Fruit fly (Drosophila melanogaster) whole organism, embryonic: ENCODE results near the gene CG43901.

Experiments
- Ada2b ChIP-seq: fragments of 200-800 bp; sonication (Bioruptor generic); IDR thresholded peaks from 2 replicates; pipeline ENCODE4 v1.3.6; 2022; ENCODE audit warnings: missing biosample characterization, missing genetic modification characterization
- BEAF-32 ChIP-seq: fragments of 200-800 bp; sonication (Bioruptor generic); optimal IDR thresholded peaks from 3 replicates; lab custom pipeline; 2017; ENCODE audit warnings: missing biosample characterization, missing genetic modification characterization, mild to moderate bottlenecking, moderate library complexity, missing genetic modification reagents
- CG10565 ChIP-seq: fragments of 200-800 bp; sonication (Bioruptor generic); optimal IDR thresholded peaks from 3 replicates; lab custom pipeline; 2016; ENCODE audit warnings: missing biosample characterization, mild to moderate bottlenecking, missing genetic modification characterization
- CG11247 ChIP-seq: fragments of 200-800 bp; sonication (Bioruptor generic); IDR thresholded peaks from 2 replicates; pipeline ENCODE4 v1.3.6; 2022; ENCODE audit warnings: missing biosample characterization, missing genetic modification characterization
- CG11560 ChIP-seq: fragments of 200-800 bp; sonication (Bioruptor generic); IDR thresholded peaks from 3 replicates; pipeline ENCODE4 v1.3.6; 2022; ENCODE audit warnings: missing biosample characterization, missing genetic modification characterization
- CG11696 ChIP-seq: fragments of 200-800 bp; sonication (Bioruptor generic); IDR thresholded peaks from 2 replicates; pipeline ENCODE4 v1.3.6; 2022; ENCODE audit warnings: missing biosample characterization, missing genetic modification characterization
- CG12236 ChIP-seq: fragments of 200-800 bp; sonication (Bioruptor generic); optimal IDR thresholded peaks from 2 replicates; lab custom pipeline; 2016; ENCODE audit warnings: missing biosample characterization, missing genetic modification characterization
- CG12942 ChIP-seq: fragments of 200-800 bp; sonication (Bioruptor generic); optimal IDR thresholded peaks from 3 replicates; lab custom pipeline; 2016; ENCODE audit warnings: missing biosample characterization, missing genetic modification characterization
- CG13424 ChIP-seq: fragments of 200-800 bp; sonication (Bioruptor generic); optimal IDR thresholded peaks from 2 replicates; lab custom pipeline; 2019; ENCODE audit warnings: missing biosample characterization, mild to moderate bottlenecking, missing genetic modification characterization, moderate library complexity
- CG13624 ChIP-seq: fragments of 200-800 bp; sonication (Bioruptor generic); optimal IDR thresholded peaks from 2 replicates; lab custom pipeline; 2016; ENCODE audit warnings: missing biosample characterization, missing genetic modification characterization
- CG14050 ChIP-seq: fragments of 200-800 bp; sonication (Bioruptor generic); IDR thresholded peaks from 3 replicates; pipeline ENCODE4 v1.3.6; 2022; ENCODE audit warnings: missing biosample characterization, missing genetic modification characterization
- CG1529 ChIP-seq: fragments of 200-800 bp; sonication (Bioruptor generic); optimal IDR thresholded peaks from 3 replicates; lab custom pipeline; 2018; ENCODE audit warnings: missing biosample characterization, missing genetic modification characterization
- CG17328 ChIP-seq: fragments of 200-800 bp; sonication (Bioruptor generic); IDR thresholded peaks from 2 replicates; pipeline ENCODE4 v1.3.6; 2022; ENCODE audit warnings: missing biosample characterization, missing genetic modification characterization
- CG18476 ChIP-seq: fragments of 200-800 bp; sonication (Bioruptor generic); optimal IDR thresholded peaks from 2 replicates; lab custom pipeline; 2016; ENCODE audit warnings: missing biosample characterization, mild to moderate bottlenecking, missing genetic modification characterization
- CG2678 ChIP-seq: fragments of 200-800 bp; sonication (Bioruptor generic); optimal IDR thresholded peaks from 3 replicates; lab custom pipeline; 2019; ENCODE audit warnings: missing biosample characterization, mild to moderate bottlenecking, missing genetic modification characterization, moderate library complexity
- CG31388 ChIP-seq: fragments of 200-800 bp; sonication (Bioruptor generic); optimal IDR thresholded peaks from 2 replicates; lab custom pipeline; 2016; ENCODE audit warnings: missing biosample characterization, missing genetic modification characterization
- CG32767 ChIP-seq: fragments of 200-800 bp; sonication (Bioruptor generic); IDR thresholded peaks from 2 replicates; pipeline ENCODE4 v1.3.6; 2022; ENCODE audit warnings: missing biosample characterization, missing genetic modification characterization
- CG3838 ChIP-seq: fragments of 200-800 bp; sonication (Bioruptor generic); optimal IDR thresholded peaks from 3 replicates; lab custom pipeline; 2016; ENCODE audit warnings: missing biosample characterization, missing genetic modification characterization
- CG43689 ChIP-seq: fragments of 200-800 bp; sonication (Bioruptor generic); IDR thresholded peaks from 2 replicates; pipeline ENCODE4 v1.3.6; 2022; ENCODE audit warnings: missing biosample characterization, missing genetic modification characterization
- CG5245 ChIP-seq: fragments of 200-800 bp; sonication (Bioruptor generic); optimal IDR thresholded peaks from 3 replicates; lab custom pipeline; 2016; ENCODE audit warnings: missing biosample characterization, missing genetic modification characterization
- CG6683 ChIP-seq: fragments of 200-800 bp; sonication (Bioruptor generic); optimal IDR thresholded peaks from 2 replicates; lab custom pipeline; 2017; ENCODE audit warnings: missing biosample characterization, mild to moderate bottlenecking, missing genetic modification characterization, missing genetic modification reagents
- CG6813 ChIP-seq: fragments of 200-800 bp; sonication (Bioruptor generic); optimal IDR thresholded peaks from 2 replicates; lab custom pipeline; 2017; ENCODE audit warnings: missing biosample characterization, missing genetic modification characterization, mild to moderate bottlenecking, moderate library complexity, missing genetic modification reagents
- CG9215 ChIP-seq: fragments of 200-800 bp; sonication (Bioruptor generic); IDR thresholded peaks from 2 replicates; pipeline ENCODE4 v1.3.6; 2022; ENCODE audit warnings: missing biosample characterization, missing genetic modification characterization
- Doc2 ChIP-seq: fragments of 200-800 bp; sonication (Bioruptor generic); IDR thresholded peaks from 2 replicates; pipeline ENCODE4 v1.3.6; 2022; ENCODE audit warnings: missing biosample characterization, missing genetic modification characterization
- ERR ChIP-seq: fragments of 200-800 bp; sonication (Bioruptor generic); optimal IDR thresholded peaks from 2 replicates; lab custom pipeline; 2016; ENCODE audit warnings: missing biosample characterization, missing genetic modification characterization
- H15 ChIP-seq: fragments of 200-800 bp; sonication (Bioruptor generic); IDR thresholded peaks from 3 replicates; pipeline ENCODE4 v1.3.6; 2022; ENCODE audit warnings: missing biosample characterization, missing genetic modification characterization
- HLH54F ChIP-seq: fragments of 200-800 bp; sonication (Bioruptor generic); optimal IDR thresholded peaks from 3 replicates; lab custom pipeline; 2016; ENCODE audit warnings: missing biosample characterization, missing genetic modification characterization
- Mrtf ChIP-seq: fragments of 200-800 bp; sonication (Bioruptor generic); IDR thresholded peaks from 3 replicates; pipeline ENCODE4 v1.3.6; 2022; ENCODE audit warnings: missing biosample characterization, missing genetic modification characterization
- NC2α ChIP-seq: fragments of 200-800 bp; sonication (Bioruptor generic); optimal IDR thresholded peaks from 2 replicates; lab custom pipeline; 2016; ENCODE audit warnings: missing biosample characterization, missing genetic modification characterization
- Oaz ChIP-seq: fragments of 200-800 bp; sonication (Bioruptor generic); IDR thresholded peaks from 2 replicates; pipeline ENCODE4 v1.3.6; 2022; ENCODE audit warnings: missing biosample characterization, missing genetic modification characterization
- Xbp1 ChIP-seq: fragments of 200-800 bp; sonication (Bioruptor generic); optimal IDR thresholded peaks from 3 replicates; lab custom pipeline; 2016; ENCODE audit warnings: missing biosample characterization, mild to moderate bottlenecking, missing genetic modification characterization
- amos ChIP-seq: fragments of 200-800 bp; sonication (Bioruptor generic); IDR thresholded peaks from 2 replicates; pipeline ENCODE4 v1.3.6; 2022; ENCODE audit warnings: missing biosample characterization, missing genetic modification characterization; ENCODE audit not compliant: partially characterized antibody
- dysf ChIP-seq: fragments of 200-800 bp; sonication (Bioruptor generic); IDR thresholded peaks from 3 replicates; pipeline ENCODE4 v1.3.6; 2022; ENCODE audit warnings: missing biosample characterization, missing genetic modification characterization
- eve ChIP-seq, 2 experiments: fragments of >200 bp; optimal IDR thresholded peaks; 2 replicates each; lab custom pipeline; 2017; ENCODE audit warnings: missing biosample characterization in 2 of 2, missing genetic modification characterization in 2 of 2
- fd3F ChIP-seq: fragments of 200-800 bp; sonication (Bioruptor generic); optimal IDR thresholded peaks from 2 replicates; lab custom pipeline; 2018; ENCODE audit warnings: missing biosample characterization, mild to moderate bottlenecking, missing genetic modification characterization, moderate library complexity
- fru ChIP-seq: fragments of >200 bp; optimal IDR thresholded peaks from 2 replicates; lab custom pipeline; 2017
- gcm2 ChIP-seq: fragments of 200-800 bp; sonication (Bioruptor generic); optimal IDR thresholded peaks from 2 replicates; lab custom pipeline; 2016; ENCODE audit warnings: missing biosample characterization, missing genetic modification characterization
- grau ChIP-seq: fragments of 200-800 bp; optimal IDR thresholded peaks from 3 replicates; lab custom pipeline; 2019; ENCODE audit warnings: missing biosample characterization, mild to moderate bottlenecking, missing genetic modification characterization, moderate library complexity
- gro ChIP-seq: fragments of 200-800 bp; sonication (Bioruptor generic); optimal IDR thresholded peaks from 2 replicates; lab custom pipeline; 2016; ENCODE audit warnings: missing biosample characterization, missing genetic modification characterization
- insv ChIP-seq, 2 experiments: fragments of 200-800 bp; sonication (Bioruptor generic); optimal IDR thresholded peaks; 3 replicates each; lab custom pipeline; 2016 to 2018; ENCODE audit warnings: missing biosample characterization in 2 of 2, missing genetic modification characterization in 2 of 2
- kah ChIP-seq: fragments of 200-800 bp; sonication (Bioruptor generic); optimal IDR thresholded peaks from 2 replicates; lab custom pipeline; 2018; ENCODE audit warnings: missing biosample characterization, mild to moderate bottlenecking, missing genetic modification characterization
- knrl ChIP-seq: fragments of 200-800 bp; sonication (Bioruptor generic); IDR thresholded peaks from 3 replicates; pipeline ENCODE4 v1.3.6; 2022; ENCODE audit warnings: missing biosample characterization, missing genetic modification characterization; ENCODE audit not compliant: partially characterized antibody
- lmd ChIP-seq: fragments of 200-800 bp; sonication (Bioruptor generic); IDR thresholded peaks from 2 replicates; pipeline ENCODE4 v1.3.6; 2022; ENCODE audit warnings: missing biosample characterization, missing genetic modification characterization
- lola ChIP-seq, 3 experiments: fragments of >200 bp in 2 of 3; fragments of 200-800 bp in 1 of 3; sonication (Bioruptor generic) in 1 of 3; optimal IDR thresholded peaks; 2 replicates each; lab custom pipeline; 2017 to 2019; ENCODE audit warnings: missing biosample characterization in 3 of 3, missing genetic modification characterization in 3 of 3, mild to moderate bottlenecking in 1 of 3, moderate library complexity in 1 of 3
- mam ChIP-seq: fragments of 200-800 bp; sonication (Bioruptor generic); optimal IDR thresholded peaks from 3 replicates; lab custom pipeline; 2016; ENCODE audit warnings: missing biosample characterization, missing genetic modification characterization
- org-1 ChIP-seq: fragments of 200-800 bp; sonication (Bioruptor generic); optimal IDR thresholded peaks from 2 replicates; lab custom pipeline; 2017; ENCODE audit warnings: missing biosample characterization, missing genetic modification characterization
- sisA ChIP-seq: fragments of 200-800 bp; sonication (Bioruptor generic); IDR thresholded peaks from 2 replicates; pipeline ENCODE4 v1.3.6; 2022; ENCODE audit warnings: missing biosample characterization, missing genetic modification characterization
- slou ChIP-seq: fragments of 200-800 bp; sonication (Bioruptor generic); optimal IDR thresholded peaks from 3 replicates; lab custom pipeline; 2016; ENCODE audit warnings: missing biosample characterization, missing genetic modification characterization
- sob ChIP-seq: fragments of 200-800 bp; sonication (Bioruptor generic); IDR thresholded peaks from 2 replicates; pipeline ENCODE4 v1.3.6; 2022; ENCODE audit warnings: missing biosample characterization, missing genetic modification characterization
- zen ChIP-seq: fragments of 200-800 bp; sonication (Bioruptor generic); optimal IDR thresholded peaks from 3 replicates; lab custom pipeline; 2018; ENCODE audit warnings: missing biosample characterization, mild to moderate bottlenecking, missing genetic modification characterization, moderate library complexity

Gene CG43901

dm6 chrX:10966978-10967731 lies 61.6 kb downstream of the CG43901 start, which contains the start of gene C901 (continued):
- TF ChIP-seq grau (tag; lab: Kevin White, UChicago), result peak; percentile 79
- no peak for TF ChIP-seq CG12236 (GFP tag; lab: Kevin White, UChicago)
- TF ChIP-seq kah (GFP tag; lab: Kevin White, UChicago), result peak; percentile 9
- TF ChIP-seq Mrtf (GFP tag; lab: Robert Waterston, UW), result no peak
- peak; percentile 14 for TF ChIP-seq zen
- TF ChIP-seq lola (GFP tag; optimal IDR thresholded peaks at IDR 0.05; lab: Kevin White, UChicago), result peak in 1 of 3 experiments; percentile 82
- peak; percentile 88 for TF ChIP-seq CG2678
- TF ChIP-seq Xbp1 (GFP tag; lab: Kevin White, UChicago), result peak; percentile 53
- TF ChIP-seq CG32767 (GFP tag; lab: Robert Waterston, UW), result peak; percentile 62; the same call in 1 of the 2 replicates
- TF ChIP-seq CG11247, result 0 out of 2 replicates have a peak, but pooled peaks have one; percentile 30
- no peak for TF ChIP-seq sob
- TF ChIP-seq knrl (GFP tag; lab: Robert Waterston, UW), result no peak
- no peak for TF ChIP-seq gro (GFP tag; lab: Kevin White, UChicago)
- TF ChIP-seq CG18476 (GFP tag; lab: Kevin White, UChicago), result no peak
- TF ChIP-seq CG10565 (GFP tag; lab: Kevin White, UChicago), result no peak
- TF ChIP-seq CG14050 (GFP tag; lab: Robert Waterston, UW), result peak; percentile 44; the same call in 2 of the 3 replicates
- TF ChIP-seq CG11696 (GFP tag; lab: Robert Waterston, UW), result no peak
- TF ChIP-seq sisA (GFP tag; lab: Robert Waterston, UW), result peak; percentile 61
- TF ChIP-seq lmd (GFP tag; lab: Robert Waterston, UW), result peak; percentile 69
- TF ChIP-seq slou (GFP tag; lab: Kevin White, UChicago), result no peak
- no peak for TF ChIP-seq mam (GFP tag; lab: Kevin White, UChicago)
- peak; percentile 29 for TF ChIP-seq fd3F (GFP tag; lab: Kevin White, UChicago)
- TF ChIP-seq CG1529 (GFP tag; lab: Kevin White, UChicago), result peak; percentile 48
- peak; percentile 13 for TF ChIP-seq CG12942 (GFP tag; lab: Kevin White, UChicago)
- no peak for TF ChIP-seq BEAF-32
- TF ChIP-seq eve (GFP tag; optimal IDR thresholded peaks at IDR 0.05; lab: Kevin White, UChicago), result no peak
- no peak for TF ChIP-seq amos (GFP tag; lab: Robert Waterston, UW)
- TF ChIP-seq Oaz (GFP tag; lab: Robert Waterston, UW), result 0 out of 2 replicates have a peak, but pooled peaks have one; percentile 26
- TF ChIP-seq insv (GFP tag; optimal IDR thresholded peaks at IDR 0.05; lab: Kevin White, UChicago), result no peak
- no peak for TF ChIP-seq HLH54F (GFP tag; lab: Kevin White, UChicago)
- TF ChIP-seq CG17328 (GFP tag; lab: Robert Waterston, UW), result peak; percentile 51; the same call in 1 of the 2 replicates
- TF ChIP-seq org-1 (GFP tag; lab: Kevin White, UChicago), result peak; percentile 41
- TF ChIP-seq CG9215 (GFP tag; lab: Robert Waterston, UW), result 0 out of 2 replicates have a peak, but pooled peaks have one; percentile 18
- TF ChIP-seq gcm2 (GFP tag; lab: Kevin White, UChicago), result no peak
- peak; percentile 38 for TF ChIP-seq CG6813 (GFP tag; lab: Kevin White, UChicago)
- TF ChIP-seq ERR, result no peak
- TF ChIP-seq fru, result no peak
- peak; percentile 83 for TF ChIP-seq CG13424
- TF ChIP-seq CG11560 (tag; lab: Robert Waterston, UW), result peak; percentile 29; the same call in 1 of the 3 replicates
- peak; percentile 25 for TF ChIP-seq CG6683 (GFP tag; lab: Kevin White, UChicago)
- no peak for TF ChIP-seq Doc2 (GFP tag; lab: Robert Waterston, UW)
- TF ChIP-seq CG5245 (GFP tag; lab: Kevin White, UChicago), result peak; percentile 21
- TF ChIP-seq CG3838 (GFP tag; lab: Kevin White, UChicago), result no peak
- TF ChIP-seq dysf (GFP tag; lab: Robert Waterston, UW), result peak; percentile 74
- TF ChIP-seq CG43689, result no peak
- TF ChIP-seq NC2α (GFP tag; lab: Kevin White, UChicago), result no peak
- TF ChIP-seq CG13624 (GFP tag; lab: Kevin White, UChicago), result no peak
- TF ChIP-seq CG31388, result no peak
- peak; percentile 49 for TF ChIP-seq Ada2b (GFP tag; lab: Robert Waterston, UW)
- 0 out of 3 replicates have a peak, but pooled peaks have one; percentile 15 for TF ChIP-seq H15
